Worm (Caenorhabditis elegans): Measurements from ENCODE around the gene tbx-41.
A peak's percentile ranks its signal among the peaks of the same experiment; 100 is the strongest.

The tbx-41 gene

ce11 chrX:1858616-1859015 is 6.4 kb upstream of the tbx-41 start:
- TF ChIP-seq nhr-11 (tag; optimal IDR thresholded peaks at IDR 0.05): peak; percentile 20
- TF ChIP-seq ZK337.2 (GFP tag; IDR thresholded peaks at IDR 0.05): 0 out of 2 replicates have a peak, but pooled peaks have one; percentile 39
- TF ChIP-seq tag-97 (GFP tag; IDR thresholded peaks at IDR 0.05): 0 out of 2 replicates have a peak, but pooled peaks have one; percentile 18
- peak in 1 of 2 experiments; percentile 53 for TF ChIP-seq unc-62 (GFP tag; optimal IDR thresholded peaks at IDR 0.05 in 1 of 2)
- no peak for TF ChIP-seq unc-62 (tag; optimal IDR thresholded peaks at IDR 0.05)
- TF ChIP-seq hmg-1.1 (GFP tag; IDR thresholded peaks at IDR 0.05): peak; percentile 84
- TF ChIP-seq ctbp-1 (GFP tag; IDR thresholded peaks at IDR 0.05): peak; percentile 69
- peak; percentile 74; the same call in 1 of the 2 replicates for TF ChIP-seq php-3 (GFP tag; IDR thresholded peaks at IDR 0.05)
- peak; percentile 46; the same call in 1 of the 2 replicates for TF ChIP-seq mdt-29 (GFP tag; IDR thresholded peaks at IDR 0.05)
- peak; percentile 54 for TF ChIP-seq jun-1 (tag; optimal IDR thresholded peaks at IDR 0.05)
- TF ChIP-seq spr-1 (tag; optimal IDR thresholded peaks at IDR 0.05): peak; percentile 51
- 0 out of 2 replicates have a peak, but pooled peaks have one; percentile 60 for TF ChIP-seq Y75B8A.6 (GFP tag; IDR thresholded peaks at IDR 0.05)
- 0 out of 2 replicates have a peak, but pooled peaks have one; percentile 48 for TF ChIP-seq ceh-44 (GFP tag; IDR thresholded peaks at IDR 0.05)
- peak; percentile 54 for TF ChIP-seq hlh-30 (tag; optimal IDR thresholded peaks at IDR 0.05; ENCODE audit: insufficient read depth)
- TF ChIP-seq ztf-7 (tag; optimal IDR thresholded peaks at IDR 0.05): peak; percentile 59
- TF ChIP-seq daf-19 (GFP tag; conservative IDR thresholded peaks at IDR 0.05): no peak
- TF ChIP-seq madf-5 (GFP tag; IDR thresholded peaks at IDR 0.05): peak; percentile 62 to 85; a peak in 3 of 4 replicates
- TF ChIP-seq egl-43 (GFP tag; IDR thresholded peaks at IDR 0.05): peak; percentile 86
- TF ChIP-seq dmd-6 (GFP tag; IDR thresholded peaks at IDR 0.05): peak; percentile 46
- no peak for TF ChIP-seq zfp-2 (tag; optimal IDR thresholded peaks at IDR 0.05)
- TF ChIP-seq Y5F2A.4 (GFP tag; optimal IDR thresholded peaks at IDR 0.05): peak; percentile 31
- peak; percentile 68 for TF ChIP-seq set-16 (GFP tag; IDR thresholded peaks at IDR 0.05)
- TF ChIP-seq duxl-1 (tag; optimal IDR thresholded peaks at IDR 0.05; ENCODE audit: poor library complexity): peak; percentile 95
- TF ChIP-seq lin-39 (tag; optimal IDR thresholded peaks at IDR 0.05): no peak
- peak; percentile 28 for TF ChIP-seq lin-13 (GFP tag; optimal IDR thresholded peaks at IDR 0.05)
- peak in 1 of 2 experiments; percentile 39 for TF ChIP-seq lsy-2 (tag; optimal IDR thresholded peaks at IDR 0.05)
- 0 out of 2 replicates have a peak, but pooled peaks have one; percentile 43 for TF ChIP-seq saeg-2 (GFP tag; IDR thresholded peaks at IDR 0.05)
- TF ChIP-seq rbr-2 (tag; optimal IDR thresholded peaks at IDR 0.05): peak; percentile 76
- no peak for TF ChIP-seq zip-2 (tag; optimal IDR thresholded peaks at IDR 0.05)
- 0 out of 2 replicates have a peak, but pooled peaks have one; percentile 14 for TF ChIP-seq Y105C5A.15 (GFP tag; IDR thresholded peaks at IDR 0.05)
- TF ChIP-seq daf-16 (GFP tag; optimal IDR thresholded peaks at IDR 0.05): peak in 1 of 2 experiments; percentile 43
- TF ChIP-seq daf-16 (tag; optimal IDR thresholded peaks at IDR 0.05): no peak
- TF ChIP-seq lir-3 (tag; optimal IDR thresholded peaks at IDR 0.05): peak; percentile 42
- peak; percentile 82 for TF ChIP-seq lim-7 (GFP tag; IDR thresholded peaks at IDR 0.05)
- TF ChIP-seq nhr-42 (GFP tag; IDR thresholded peaks at IDR 0.05): peak; percentile 83
- peak; percentile 47; the same call in 1 of the 2 replicates for TF ChIP-seq Y48G9A.11 (GFP tag; IDR thresholded peaks at IDR 0.05)
- peak; percentile 48 for TF ChIP-seq unc-130 (GFP tag; optimal IDR thresholded peaks at IDR 0.05)
- TF ChIP-seq mdl-1 (tag; optimal IDR thresholded peaks at IDR 0.05): peak in 1 of 2 experiments; percentile 66
- TF ChIP-seq sdz-12 (GFP tag; optimal IDR thresholded peaks at IDR 0.05): no peak
- no peak for TF ChIP-seq egl-27 (tag; optimal IDR thresholded peaks at IDR 0.05)
- 0 out of 2 replicates have a peak, but pooled peaks have one; percentile 55 for TF ChIP-seq tra-1 (GFP tag; IDR thresholded peaks at IDR 0.05)
- no peak for TF ChIP-seq ceh-32 (tag; optimal IDR thresholded peaks at IDR 0.05; ENCODE audit: poor library complexity)
- TF ChIP-seq mes-2 (tag; optimal IDR thresholded peaks at IDR 0.05; ENCODE audit: poor library complexity, severe bottlenecking): peak; percentile 80
- peak; percentile 4 for TF ChIP-seq F10B5.3 (tag; optimal IDR thresholded peaks at IDR 0.05)
- peak; percentile 76 for TF ChIP-seq vab-7 (GFP tag; IDR thresholded peaks at IDR 0.05)
- peak; percentile 89 for TF ChIP-seq dmd-8 (GFP tag; IDR thresholded peaks at IDR 0.05)
- TF ChIP-seq nhr-6 (tag; optimal IDR thresholded peaks at IDR 0.05): peak; percentile 2
- peak; percentile 72; the same call in 1 of the 2 replicates for TF ChIP-seq arid-1 (GFP tag; conservative IDR thresholded peaks at IDR 0.05)
- peak; percentile 8 for TF ChIP-seq nhr-48 (tag; optimal IDR thresholded peaks at IDR 0.05)
- TF ChIP-seq lin-1 (GFP tag; IDR thresholded peaks at IDR 0.05): peak; percentile 57; the same call in 1 of the 2 replicates
